Fruit fly (Drosophila melanogaster): ENCODE data around the gene Syx7.
A peak's percentile ranks its signal among the peaks of the same experiment; 100 is the strongest.

Syx7 gene

dm6 chr3L:21462860-21463259 lies 17.2 kb downstream of the Syx7 start:
- TF ChIP-seq Myc (optimal IDR thresholded peaks at IDR 0.05) (no peak), Hnf4 (GFP tag; optimal IDR thresholded peaks at IDR 0.05) (no peak), pan (optimal IDR thresholded peaks at IDR 0.05) (no peak), dmrt93B (GFP tag; optimal IDR thresholded peaks at IDR 0.05) (no peak), GATAd (GFP tag; optimal IDR thresholded peaks at IDR 0.05) (no peak), jim (GFP tag; optimal IDR thresholded peaks at IDR 0.05) (no peak), Dif (GFP tag; optimal IDR thresholded peaks at IDR 0.05; ENCODE audit: partially characterized antibody) (no peak), brk (GFP tag; optimal IDR thresholded peaks at IDR 0.05) (no peak), CG9705 (GFP tag; optimal IDR thresholded peaks at IDR 0.05) (no peak), dsf (GFP tag; optimal IDR thresholded peaks at IDR 0.05; ENCODE audit: borderline replicate concordance) (no peak), tai (GFP tag; optimal IDR thresholded peaks at IDR 0.05) (no peak), OdsH (GFP tag; optimal IDR thresholded peaks at IDR 0.05) (no peak), lola (GFP tag; optimal IDR thresholded peaks at IDR 0.05) (no peak)

dm6 chr3L:21464240-21464639 lies 18.6 kb downstream of the Syx7 start:
- TF ChIP-seq Abd-B (GFP tag; optimal IDR thresholded peaks at IDR 0.05) (no peak), Dfd (GFP tag; optimal IDR thresholded peaks at IDR 0.05) (peak; percentile 98), rgr (GFP tag; optimal IDR thresholded peaks at IDR 0.05) (no peak), N (GFP tag; optimal IDR thresholded peaks at IDR 0.05) (no peak)

- TF ChIP-seq Sp1 (GFP tag; optimal IDR thresholded peaks at IDR 0.05) (no peak), lola (GFP tag; optimal IDR thresholded peaks at IDR 0.05) (no peak), h (GFP tag; optimal IDR thresholded peaks at IDR 0.05) (no peak), Hr78 (GFP tag; optimal IDR thresholded peaks at IDR 0.05) (no peak), brk (GFP tag; optimal IDR thresholded peaks at IDR 0.05) (no peak), Abd-B (GFP tag; optimal IDR thresholded peaks at IDR 0.05) (no peak), GATAd (GFP tag; optimal IDR thresholded peaks at IDR 0.05) (no peak), fru (GFP tag; optimal IDR thresholded peaks at IDR 0.05) (no peak), psq (GFP tag; optimal IDR thresholded peaks at IDR 0.05) (no peak), N (GFP tag; optimal IDR thresholded peaks at IDR 0.05) (no peak), jim (GFP tag; optimal IDR thresholded peaks at IDR 0.05) (no peak), ey (GFP tag; optimal IDR thresholded peaks at IDR 0.05) (no peak), dl (GFP tag; optimal IDR thresholded peaks at IDR 0.05; ENCODE audit: insufficient read depth in 1 of 2, partially characterized antibody in 2 of 2) (no peak), usp (GFP tag; optimal IDR thresholded peaks at IDR 0.05) (no peak), sv (GFP tag; optimal IDR thresholded peaks at IDR 0.05) (no peak), OdsH (GFP tag; optimal IDR thresholded peaks at IDR 0.05) (no peak), Jra (GFP tag; optimal IDR thresholded peaks at IDR 0.05) (no peak), foxo (GFP tag; optimal IDR thresholded peaks at IDR 0.05) (no peak)
These were observed 19.9 kb downstream of the Syx7 start for dm6 chr3L:21465261-21466112.

dm6 chr3L:21471895-21472294 lies 26.3 kb downstream of the Syx7 start:
- TF ChIP-seq foxo (GFP tag; optimal IDR thresholded peaks at IDR 0.05) (no peak), woc (GFP tag; optimal IDR thresholded peaks at IDR 0.05) (no peak), jim (GFP tag; optimal IDR thresholded peaks at IDR 0.05) (no peak), Dfd (GFP tag; optimal IDR thresholded peaks at IDR 0.05) (peak; percentile 93)

DNA sequence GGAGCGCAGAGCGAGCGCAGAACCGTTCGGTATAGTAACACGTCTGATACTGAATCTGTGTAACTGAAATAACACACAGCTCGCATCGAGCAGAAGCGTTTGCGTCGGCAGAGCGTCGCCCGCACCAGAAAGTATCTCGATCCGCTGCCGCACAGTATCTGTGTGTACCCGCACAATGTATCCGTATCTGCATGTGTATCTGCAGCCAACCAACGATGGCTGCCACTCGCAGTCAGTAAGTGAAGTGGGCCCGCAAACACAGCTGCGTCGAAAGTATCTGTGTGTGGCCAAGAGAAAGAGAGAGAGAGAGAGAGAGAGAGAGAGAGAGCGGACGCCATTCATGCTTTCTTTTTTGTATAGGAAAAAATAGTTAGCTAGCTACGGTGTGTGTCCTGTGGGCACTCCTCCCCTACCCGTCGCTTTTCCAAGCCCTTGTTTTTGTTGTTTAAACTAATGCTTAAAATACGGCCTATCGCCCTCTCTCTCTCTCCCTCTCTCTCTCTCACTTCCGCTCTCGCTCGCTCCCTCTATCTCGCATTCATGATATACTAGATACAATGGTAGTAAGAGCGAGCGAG lies 30.9 kb downstream of the Syx7 start, which contains the start of gene croc:
Gene croc (minus strand): TSS at position 51 of the 578 bp plus-strand sequence.
- no peak for TF ChIP-seq HLH106 (tag; optimal IDR thresholded peaks at IDR 0.05)
- TF ChIP-seq Rel (GFP tag; optimal IDR thresholded peaks at IDR 0.05) = no peak
- TF ChIP-seq Rel (tag; optimal IDR thresholded peaks at IDR 0.05) = no peak
- TF ChIP-seq CG32264 (GFP tag; optimal IDR thresholded peaks at IDR 0.05) = no peak
- no peak for TF ChIP-seq sage (GFP tag; optimal IDR thresholded peaks at IDR 0.05)
- no peak for TF ChIP-seq psq (GFP tag; optimal IDR thresholded peaks at IDR 0.05)
- TF ChIP-seq Myc (optimal IDR thresholded peaks at IDR 0.05) = no peak
- no peak for TF ChIP-seq sv (GFP tag; optimal IDR thresholded peaks at IDR 0.05)
- TF ChIP-seq jim (GFP tag; optimal IDR thresholded peaks at IDR 0.05) = no peak
- TF ChIP-seq CrebA (GFP tag; optimal IDR thresholded peaks at IDR 0.05; ENCODE audit: borderline replicate concordance) = no peak
- TF ChIP-seq Abd-B (GFP tag; optimal IDR thresholded peaks at IDR 0.05) = no peak
- no peak for TF ChIP-seq Vsx2 (GFP tag; optimal IDR thresholded peaks at IDR 0.05; ENCODE audit: partially characterized antibody)
- no peak for TF ChIP-seq Mio (GFP tag; optimal IDR thresholded peaks at IDR 0.05)
- TF ChIP-seq Dif (GFP tag; optimal IDR thresholded peaks at IDR 0.05; ENCODE audit: partially characterized antibody) = no peak
- TF ChIP-seq Sp1 (GFP tag; optimal IDR thresholded peaks at IDR 0.05) = no peak
- no peak for TF ChIP-seq tai (GFP tag; optimal IDR thresholded peaks at IDR 0.05)
- TF ChIP-seq dmrt93B (GFP tag; optimal IDR thresholded peaks at IDR 0.05) = no peak
- TF ChIP-seq GATAd (GFP tag; optimal IDR thresholded peaks at IDR 0.05) = no peak
- no peak for TF ChIP-seq fru (GFP tag; optimal IDR thresholded peaks at IDR 0.05)
